Fruit fly (Drosophila melanogaster) whole organism, embryonic: ENCODE data around the gene CG5196.

Source experiments
- ATbp ChIP-seq: fragments of 200-800 bp; sonication (Bioruptor generic); optimal IDR thresholded peaks from 2 replicates; lab custom pipeline; 2017; ENCODE audit warnings: missing biosample characterization, mild to moderate bottlenecking, missing genetic modification characterization, missing genetic modification reagents
- BEAF-32 ChIP-seq: fragments of 200-800 bp; sonication (Bioruptor generic); optimal IDR thresholded peaks from 3 replicates; lab custom pipeline; 2017; ENCODE audit warnings: missing biosample characterization, missing genetic modification characterization, mild to moderate bottlenecking, moderate library complexity, missing genetic modification reagents
- CG11398 ChIP-seq: fragments of 200-800 bp; sonication (Bioruptor generic); optimal IDR thresholded peaks from 2 replicates; lab custom pipeline; 2016; ENCODE audit warnings: missing biosample characterization, missing genetic modification characterization
- CG11560 ChIP-seq: fragments of 200-800 bp; sonication (Bioruptor generic); IDR thresholded peaks from 3 replicates; pipeline ENCODE4 v1.3.6; 2022; ENCODE audit warnings: missing biosample characterization, missing genetic modification characterization
- CG12155 ChIP-seq: fragments of 200-800 bp; sonication (Bioruptor generic); optimal IDR thresholded peaks from 3 replicates; lab custom pipeline; 2016; ENCODE audit warnings: missing biosample characterization, missing genetic modification characterization
- CG12219 ChIP-seq: fragments of 200-800 bp; sonication (Bioruptor generic); optimal IDR thresholded peaks from 3 replicates; lab custom pipeline; 2018; ENCODE audit warnings: missing biosample characterization, mild to moderate bottlenecking, missing genetic modification characterization
- CG12942 ChIP-seq: fragments of 200-800 bp; sonication (Bioruptor generic); optimal IDR thresholded peaks from 3 replicates; lab custom pipeline; 2016; ENCODE audit warnings: missing biosample characterization, missing genetic modification characterization
- CG13287 ChIP-seq: fragments of 200-800 bp; sonication (Bioruptor generic); IDR thresholded peaks from 2 replicates; pipeline ENCODE4 v1.3.6; 2022; ENCODE audit warnings: missing biosample characterization, missing genetic modification characterization; ENCODE audit not compliant: partially characterized antibody
- CG14667 ChIP-seq: fragments of 200-800 bp; sonication (Bioruptor generic); IDR thresholded peaks from 2 replicates; pipeline ENCODE4 v1.3.6; 2022; ENCODE audit warnings: missing biosample characterization, missing genetic modification characterization
- CG15514 ChIP-seq: fragments of 200-800 bp; sonication (Bioruptor generic); optimal IDR thresholded peaks from 3 replicates; lab custom pipeline; 2017; ENCODE audit warnings: missing biosample characterization, missing genetic modification characterization, mild to moderate bottlenecking, moderate library complexity, missing genetic modification reagents
- CG17328 ChIP-seq: fragments of 200-800 bp; sonication (Bioruptor generic); IDR thresholded peaks from 2 replicates; pipeline ENCODE4 v1.3.6; 2022; ENCODE audit warnings: missing biosample characterization, missing genetic modification characterization
- CG17568 ChIP-seq: fragments of 200-800 bp; sonication (Bioruptor generic); optimal IDR thresholded peaks from 2 replicates; lab custom pipeline; 2018; ENCODE audit warnings: missing biosample characterization, mild to moderate bottlenecking, missing genetic modification characterization, moderate library complexity
- CG17829 ChIP-seq: fragments of 200-800 bp; optimal IDR thresholded peaks from 2 replicates; lab custom pipeline; 2019; ENCODE audit warnings: missing biosample characterization, mild to moderate bottlenecking, missing genetic modification characterization, moderate library complexity
- CG17912 ChIP-seq: fragments of 200-800 bp; sonication (Bioruptor generic); optimal IDR thresholded peaks from 2 replicates; lab custom pipeline; 2018; ENCODE audit warnings: missing biosample characterization, mild to moderate bottlenecking, missing genetic modification characterization
- CG34224 ChIP-seq: fragments of 200-800 bp; sonication (Bioruptor generic); IDR thresholded peaks from 3 replicates; pipeline ENCODE4 v1.3.6; 2022; ENCODE audit warnings: missing biosample characterization, missing genetic modification characterization; ENCODE audit not compliant: partially characterized antibody
- CG42726 ChIP-seq: fragments of 200-800 bp; sonication (Bioruptor generic); IDR thresholded peaks from 2 replicates; pipeline ENCODE4 v1.3.6; 2022; ENCODE audit warnings: missing biosample characterization, missing genetic modification characterization; ENCODE audit not compliant: partially characterized antibody
- CG6272 ChIP-seq: fragments of 200-800 bp; sonication (Bioruptor generic); IDR thresholded peaks from 2 replicates; pipeline ENCODE4 v1.3.6; 2022; ENCODE audit warnings: missing biosample characterization, missing genetic modification characterization
- CG6765 ChIP-seq: fragments of 200-800 bp; sonication (Bioruptor generic); optimal IDR thresholded peaks from 3 replicates; lab custom pipeline; 2017; ENCODE audit warnings: missing biosample characterization, mild to moderate bottlenecking, missing genetic modification characterization
- CG7271 ChIP-seq: fragments of 200-800 bp; sonication (Bioruptor generic); optimal IDR thresholded peaks from 2 replicates; lab custom pipeline; 2018; ENCODE audit warnings: missing biosample characterization, mild to moderate bottlenecking, missing genetic modification characterization, moderate library complexity
- D19A ChIP-seq: fragments of 200-800 bp; optimal IDR thresholded peaks from 3 replicates; lab custom pipeline; 2019; ENCODE audit warnings: missing biosample characterization, mild to moderate bottlenecking, missing genetic modification characterization, moderate library complexity
- Dbx ChIP-seq: fragments of 200-800 bp; sonication (Bioruptor generic); IDR thresholded peaks from 3 replicates; pipeline ENCODE4 v1.3.6; 2022; ENCODE audit warnings: missing biosample characterization, missing genetic modification characterization
- Doc3 ChIP-seq: fragments of 200-800 bp; sonication (Bioruptor generic); IDR thresholded peaks from 3 replicates; pipeline ENCODE4 v1.3.6; 2022; ENCODE audit warnings: missing biosample characterization, missing genetic modification characterization; ENCODE audit not compliant: partially characterized antibody
- Dp ChIP-seq: fragments of 200-800 bp; sonication (Bioruptor generic); optimal IDR thresholded peaks from 2 replicates; lab custom pipeline; 2018; ENCODE audit warnings: missing biosample characterization, mild to moderate bottlenecking, missing genetic modification characterization, moderate library complexity
- Dref ChIP-seq: fragments of 200-800 bp; sonication (Bioruptor generic); IDR thresholded peaks from 2 replicates; pipeline ENCODE4 v1.3.6; 2022; ENCODE audit warnings: missing biosample characterization, missing genetic modification characterization
- Gug ChIP-seq: fragments of 200-800 bp; sonication (Bioruptor generic); IDR thresholded peaks from 4 replicates; pipeline ENCODE4 v1.3.6; 2022; ENCODE audit warnings: missing biosample characterization, missing genetic modification characterization
- HmgZ ChIP-seq: fragments of 200-800 bp; sonication (Bioruptor generic); optimal IDR thresholded peaks from 2 replicates; lab custom pipeline; 2018; ENCODE audit warnings: missing biosample characterization, mild to moderate bottlenecking, missing genetic modification characterization
- Hr3 ChIP-seq: fragments of 200-800 bp; sonication (Bioruptor generic); optimal IDR thresholded peaks from 3 replicates; lab custom pipeline; 2016; ENCODE audit warnings: missing biosample characterization, missing genetic modification characterization
- Hsf ChIP-seq: fragments of 200-800 bp; sonication (Bioruptor generic); optimal IDR thresholded peaks from 3 replicates; lab custom pipeline; 2016; ENCODE audit warnings: missing biosample characterization, missing genetic modification characterization
- MTF-1 ChIP-seq: fragments of 200-800 bp; sonication (Bioruptor generic); optimal IDR thresholded peaks from 2 replicates; lab custom pipeline; 2018; ENCODE audit warnings: missing biosample characterization, mild to moderate bottlenecking, missing genetic modification characterization, borderline replicate concordance
- Max ChIP-seq: fragments of 200-800 bp; sonication (Bioruptor generic); optimal IDR thresholded peaks from 2 replicates; lab custom pipeline; 2016; ENCODE audit warnings: missing biosample characterization, mild to moderate bottlenecking, missing genetic modification characterization
- NFAT ChIP-seq: fragments of 200-800 bp; sonication (Bioruptor generic); IDR thresholded peaks from 2 replicates; pipeline ENCODE4 v1.3.6; 2022; ENCODE audit warnings: missing biosample characterization, missing genetic modification characterization
- Oli ChIP-seq: fragments of 200-800 bp; sonication (Bioruptor generic); optimal IDR thresholded peaks from 2 replicates; lab custom pipeline; 2018; ENCODE audit warnings: missing biosample characterization, mild to moderate bottlenecking, missing genetic modification characterization, moderate library complexity
- Sry-δ ChIP-seq: fragments of 200-800 bp; sonication (Bioruptor generic); optimal IDR thresholded peaks from 2 replicates; lab custom pipeline; 2016; ENCODE audit warnings: missing biosample characterization, missing genetic modification characterization
- bsh ChIP-seq, 2 experiments: fragments of 200-800 bp; sonication (Bioruptor generic); optimal IDR thresholded peaks; 2 replicates each; lab custom pipeline; 2017 to 2018; ENCODE audit warnings: mild to moderate bottlenecking in 2 of 2, missing biosample characterization in 2 of 2, missing genetic modification characterization in 2 of 2, moderate library complexity in 1 of 2
- chif ChIP-seq, 2 experiments: fragments of 200-800 bp; sonication (Bioruptor generic); optimal IDR thresholded peaks; 3 replicates each; lab custom pipeline; 2016; ENCODE audit warnings: missing biosample characterization in 2 of 2, missing genetic modification characterization in 2 of 2
- cwo ChIP-seq: fragments of 200-800 bp; sonication (Bioruptor generic); optimal IDR thresholded peaks from 3 replicates; lab custom pipeline; 2017; ENCODE audit warnings: missing biosample characterization, missing genetic modification characterization, mild to moderate bottlenecking, moderate library complexity, missing genetic modification reagents
- da ChIP-seq: fragments of 200-800 bp; sonication (Bioruptor generic); optimal IDR thresholded peaks from 2 replicates; lab custom pipeline; 2016; ENCODE audit warnings: missing biosample characterization, missing genetic modification characterization
- dm ChIP-seq: fragments of 200-800 bp; sonication (Bioruptor generic); optimal IDR thresholded peaks from 3 replicates; lab custom pipeline; 2016; ENCODE audit warnings: missing biosample characterization, missing genetic modification characterization
- dmrt11E ChIP-seq: fragments of 200-800 bp; sonication (Bioruptor generic); optimal IDR thresholded peaks from 3 replicates; lab custom pipeline; 2018; ENCODE audit warnings: missing biosample characterization, mild to moderate bottlenecking, missing genetic modification characterization, moderate library complexity
- eve ChIP-seq, 2 experiments: fragments of >200 bp; optimal IDR thresholded peaks; 2 replicates each; lab custom pipeline; 2017; ENCODE audit warnings: missing biosample characterization in 2 of 2, missing genetic modification characterization in 2 of 2
- fd64A ChIP-seq: fragments of 200-800 bp; sonication (Bioruptor generic); optimal IDR thresholded peaks from 3 replicates; lab custom pipeline; 2018; ENCODE audit warnings: missing biosample characterization, mild to moderate bottlenecking, missing genetic modification characterization
- gfzf ChIP-seq: fragments of 200-800 bp; sonication (Bioruptor generic); optimal IDR thresholded peaks from 2 replicates; lab custom pipeline; 2016; ENCODE audit warnings: missing biosample characterization, mild to moderate bottlenecking, missing genetic modification characterization, moderate library complexity
- p53 ChIP-seq: fragments of 200-800 bp; sonication (Bioruptor generic); optimal IDR thresholded peaks from 2 replicates; lab custom pipeline; 2016; ENCODE audit warnings: missing biosample characterization, missing genetic modification characterization
- pzg ChIP-seq: fragments of 200-800 bp; sonication (Bioruptor generic); optimal IDR thresholded peaks from 3 replicates; lab custom pipeline; 2018; ENCODE audit warnings: missing biosample characterization, mild to moderate bottlenecking, missing genetic modification characterization, moderate library complexity
- sna ChIP-seq: fragments of 200-800 bp; sonication (Bioruptor generic); IDR thresholded peaks from 2 replicates; pipeline ENCODE4 v1.3.6; 2022; ENCODE audit warnings: missing biosample characterization, missing genetic modification characterization; ENCODE audit not compliant: partially characterized antibody
- stc ChIP-seq: fragments of 200-800 bp; sonication (Bioruptor generic); IDR thresholded peaks from 2 replicates; pipeline ENCODE4 v1.3.6; 2022; ENCODE audit warnings: missing biosample characterization, missing genetic modification characterization
- stwl ChIP-seq: fragments of 200-800 bp; sonication (Bioruptor generic); optimal IDR thresholded peaks from 3 replicates; lab custom pipeline; 2018; ENCODE audit warnings: missing biosample characterization, mild to moderate bottlenecking, missing genetic modification characterization, moderate library complexity
- tna ChIP-seq: fragments of 200-800 bp; sonication (Bioruptor generic); IDR thresholded peaks from 2 replicates; pipeline ENCODE4 v1.3.6; 2022; ENCODE audit warnings: missing biosample characterization, missing genetic modification characterization; ENCODE audit not compliant: partially characterized antibody
- zen2 ChIP-seq: fragments of 200-800 bp; sonication (Bioruptor generic); IDR thresholded peaks from 3 replicates; pipeline ENCODE4 v1.3.6; 2022; ENCODE audit warnings: missing biosample characterization, missing genetic modification characterization; ENCODE audit not compliant: partially characterized antibody

Gene CG5196

dm6 chr3R:12456370-12456940 lies 48.3 kb downstream of the CG5196 start, which contains the start of gene trus (continued):
- no peak for TF ChIP-seq CG6765 (GFP tag; lab: Kevin White, UChicago)
- no peak for TF ChIP-seq Hr3
- TF ChIP-seq CG17568 (GFP tag; lab: Kevin White, UChicago), result no peak
- no peak for TF ChIP-seq Max (GFP tag; lab: Kevin White, UChicago)
- TF ChIP-seq tna (GFP tag; lab: Robert Waterston, UW), result peak; percentile 82
- no peak for TF ChIP-seq Gug (GFP tag; lab: Robert Waterston, UW)
- no peak for TF ChIP-seq CG11398
- TF ChIP-seq dm (GFP tag; lab: Kevin White, UChicago), result peak; percentile 11
- no peak for TF ChIP-seq eve (GFP tag; optimal IDR thresholded peaks at IDR 0.05; lab: Kevin White, UChicago)
- TF ChIP-seq CG11560, result peak; percentile 94
- TF ChIP-seq cwo, result no peak
- peak; percentile 87 for TF ChIP-seq Dp (GFP tag; lab: Kevin White, UChicago)
- no peak for TF ChIP-seq CG17328 (GFP tag; lab: Robert Waterston, UW)
- no peak for TF ChIP-seq CG14667 (GFP tag; lab: Robert Waterston, UW)
- TF ChIP-seq chif (GFP tag; optimal IDR thresholded peaks at IDR 0.05; lab: Kevin White, UChicago), result no peak
- peak; percentile 92 for TF ChIP-seq CG34224 (GFP tag; lab: Robert Waterston, UW)
- TF ChIP-seq pzg (GFP tag; lab: Kevin White, UChicago), result peak; percentile 70
- TF ChIP-seq CG12219 (GFP tag; lab: Kevin White, UChicago), result no peak
- peak; percentile 14 for TF ChIP-seq HmgZ (tag; lab: Kevin White, UChicago)
- no peak for TF ChIP-seq NFAT
- TF ChIP-seq CG12942 (GFP tag; lab: Kevin White, UChicago), result no peak
- peak; percentile 77 for TF ChIP-seq sna
- no peak for TF ChIP-seq da (GFP tag; lab: Kevin White, UChicago)
- TF ChIP-seq Dref, result peak; percentile 93
- peak; percentile 46; the same call in 1 of the 2 replicates for TF ChIP-seq CG42726 (GFP tag; lab: Robert Waterston, UW)
- no peak for TF ChIP-seq CG7271 (tag; lab: Kevin White, UChicago)
- no peak for TF ChIP-seq ATbp
- no peak for TF ChIP-seq CG12155 (GFP tag; lab: Kevin White, UChicago)
- TF ChIP-seq Dbx (GFP tag; lab: Robert Waterston, UW), result no peak
- peak; percentile 88 for TF ChIP-seq Doc3 (GFP tag; lab: Robert Waterston, UW)
- TF ChIP-seq CG6272 (GFP tag; lab: Robert Waterston, UW), result no peak
- TF ChIP-seq fd64A (GFP tag; lab: Kevin White, UChicago), result no peak
- TF ChIP-seq CG15514, result peak; percentile 46
- peak; percentile 74 for TF ChIP-seq stwl (tag; lab: Kevin White, UChicago)
- TF ChIP-seq gfzf (GFP tag; lab: Kevin White, UChicago), result peak; percentile 24
- TF ChIP-seq Oli (tag; lab: Kevin White, UChicago), result no peak
- TF ChIP-seq CG17829 (tag; lab: Kevin White, UChicago), result peak; percentile 4
- TF ChIP-seq CG17912, result no peak
- no peak for TF ChIP-seq stc (GFP tag; lab: Robert Waterston, UW)
- no peak for TF ChIP-seq Hsf (GFP tag; lab: Kevin White, UChicago)
- no peak for TF ChIP-seq dmrt11E (tag; lab: Kevin White, UChicago)
- peak; percentile 83 for TF ChIP-seq BEAF-32 (GFP tag; lab: Kevin White, UChicago)
- no peak for TF ChIP-seq MTF-1 (GFP tag; lab: Kevin White, UChicago)
- TF ChIP-seq D19A (tag; lab: Kevin White, UChicago), result peak; percentile 54
- no peak for TF ChIP-seq p53 (GFP tag; lab: Kevin White, UChicago)
- peak; percentile 85 for TF ChIP-seq zen2 (GFP tag; lab: Robert Waterston, UW)
- peak; percentile 95 for TF ChIP-seq CG13287
- peak; percentile 89 for TF ChIP-seq Sry-δ (GFP tag; lab: Kevin White, UChicago)
- TF ChIP-seq bsh (GFP tag; optimal IDR thresholded peaks at IDR 0.05; lab: Kevin White, UChicago), result no peak
